Fruit fly (Drosophila melanogaster): ENCODE measurements around the gene CG5885.

The CG5885 gene

DNA sequence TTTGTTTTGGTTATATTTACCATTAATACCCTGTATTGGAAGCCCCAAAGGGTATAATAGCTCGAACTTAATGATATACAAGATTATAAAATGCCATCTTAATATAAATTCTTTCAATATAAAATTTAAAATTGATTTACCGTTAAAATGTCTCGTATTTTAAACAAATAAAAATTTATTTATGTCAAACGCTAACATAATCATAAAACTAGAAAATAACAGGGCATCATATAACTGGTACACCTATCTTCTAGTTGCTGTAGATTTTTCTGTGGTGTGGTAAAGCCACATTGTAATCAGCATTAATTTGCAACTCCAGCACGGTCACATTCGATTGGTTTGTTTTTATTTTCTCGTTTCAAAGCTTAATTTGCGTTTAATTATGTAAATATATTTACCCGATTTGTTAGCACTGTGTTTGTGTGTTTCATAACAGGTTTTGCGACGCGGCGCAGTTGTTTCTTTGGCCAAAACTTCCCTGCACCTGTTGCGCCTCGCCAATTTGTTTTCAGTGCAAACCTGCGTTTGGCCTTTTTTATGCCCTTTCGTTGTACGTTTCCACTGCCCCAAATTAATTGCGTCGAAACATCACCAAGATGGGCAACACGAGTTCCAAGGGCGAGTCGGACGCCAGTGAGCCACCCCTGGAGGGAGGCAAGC is 39.0 kb upstream of the CG5885 start, which contains the start of the genes CG4658 and CG5846 (continued):
- TF ChIP-seq az2 (GFP tag; optimal IDR thresholded peaks at IDR 0.05) (peak; percentile 96), sim (GFP tag; IDR thresholded peaks at IDR 0.05) (peak; percentile 93), CG3995 (GFP tag; optimal IDR thresholded peaks at IDR 0.05) (peak; percentile 36), ems (GFP tag; optimal IDR thresholded peaks at IDR 0.05) (peak; percentile 80), zfh1 (GFP tag; IDR thresholded peaks at IDR 0.05) (peak; percentile 96), CG10209 (GFP tag; optimal IDR thresholded peaks at IDR 0.05) (peak; percentile 94), CG17802 (tag; optimal IDR thresholded peaks at IDR 0.05) (peak; percentile 64), tll (GFP tag; optimal IDR thresholded peaks at IDR 0.05) (peak in 1 of 2 experiments; percentile 54), Awh (GFP tag; IDR thresholded peaks at IDR 0.05) (peak; percentile 97), Dp (GFP tag; optimal IDR thresholded peaks at IDR 0.05) (peak; percentile 14), CG17361 (GFP tag; IDR thresholded peaks at IDR 0.05) (peak; percentile 96), nerfin-1 (tag; optimal IDR thresholded peaks at IDR 0.05) (peak; percentile 86), org-1 (GFP tag; optimal IDR thresholded peaks at IDR 0.05) (peak; percentile 85), CG10274 (GFP tag; optimal IDR thresholded peaks at IDR 0.05) (peak; percentile 44), ken (GFP tag; IDR thresholded peaks at IDR 0.05) (peak; percentile 83), Gsc (GFP tag; IDR thresholded peaks at IDR 0.05) (peak; percentile 78), CG1792 (GFP tag; optimal IDR thresholded peaks at IDR 0.05) (peak; percentile 5), CG11093 (GFP tag; IDR thresholded peaks at IDR 0.05) (peak; percentile 91), Kr (GFP tag; optimal IDR thresholded peaks at IDR 0.05) (no peak), Sry-β (GFP tag; optimal IDR thresholded peaks at IDR 0.05) (peak; percentile 39), prd (optimal IDR thresholded peaks at IDR 0.05) (no peak), prd (GFP tag; IDR thresholded peaks at IDR 0.05) (peak; percentile 98), CG11085 (GFP tag; IDR thresholded peaks at IDR 0.05) (peak; percentile 92), Poxn (GFP tag; IDR thresholded peaks at IDR 0.05) (peak; percentile 62), CG9932 (GFP tag; IDR thresholded peaks at IDR 0.05) (peak; percentile 90), CG12744 (GFP tag; optimal IDR thresholded peaks at IDR 0.05) (peak; percentile 75), hkb (optimal IDR thresholded peaks at IDR 0.05) (no peak), hkb (GFP tag; IDR thresholded peaks at IDR 0.05) (peak; percentile 96), tgo (GFP tag; IDR thresholded peaks at IDR 0.05) (peak; percentile 98), Neu2 (GFP tag; optimal IDR thresholded peaks at IDR 0.05; ENCODE audit: borderline replicate concordance) (no peak), Usf (GFP tag; optimal IDR thresholded peaks at IDR 0.05) (peak; percentile 77), Antp (GFP tag; optimal IDR thresholded peaks at IDR 0.05) (peak; percentile 33), abd-A (tag; optimal IDR thresholded peaks at IDR 0.05) (no peak), lilli (GFP tag; optimal IDR thresholded peaks at IDR 0.05) (peak; percentile 94), C15 (GFP tag; IDR thresholded peaks at IDR 0.05) (peak; percentile 78; the same call in 2 of the 3 replicates), Mes4 (GFP tag; optimal IDR thresholded peaks at IDR 0.05) (peak; percentile 80), CG13624 (GFP tag; optimal IDR thresholded peaks at IDR 0.05) (peak; percentile 81), lab (GFP tag; optimal IDR thresholded peaks at IDR 0.05) (peak; percentile 94), CG10431 (GFP tag; optimal IDR thresholded peaks at IDR 0.05) (peak; percentile 77), CG11247 (GFP tag; IDR thresholded peaks at IDR 0.05) (peak; percentile 88), pfk (GFP tag; optimal IDR thresholded peaks at IDR 0.05) (no peak), CG10654 (GFP tag; optimal IDR thresholded peaks at IDR 0.05) (peak; percentile 93), CG13894 (tag; optimal IDR thresholded peaks at IDR 0.05) (peak; percentile 90), Dll (GFP tag; IDR thresholded peaks at IDR 0.05; ENCODE audit: partially characterized antibody) (no peak; the same call in 3 of the 4 replicates), sob (GFP tag; IDR thresholded peaks at IDR 0.05) (peak; percentile 94), grn (GFP tag; optimal IDR thresholded peaks at IDR 0.05) (no peak), Hr3 (GFP tag; optimal IDR thresholded peaks at IDR 0.05) (peak; percentile 96), disco-r (GFP tag; optimal IDR thresholded peaks at IDR 0.05) (peak; percentile 81), jumu (GFP tag; optimal IDR thresholded peaks at IDR 0.05) (peak; percentile 57), H2.0 (GFP tag; IDR thresholded peaks at IDR 0.05) (peak; percentile 91), btn (GFP tag; optimal IDR thresholded peaks at IDR 0.05) (no peak)
